Fruit fly (Drosophila melanogaster) whole organism, embryonic: Measurements from ENCODE around the gene CG10338.

Experiments
- B-H1 ChIP-seq: fragments of 200-800 bp; sonication (Bioruptor generic); IDR thresholded peaks from 3 replicates; pipeline ENCODE4 v1.3.6; 2022; ENCODE audit warnings: missing biosample characterization, missing genetic modification characterization
- B-H2 ChIP-seq: fragments of 200-800 bp; sonication (Bioruptor generic); optimal IDR thresholded peaks from 2 replicates; lab custom pipeline; 2018; ENCODE audit warnings: missing biosample characterization, mild to moderate bottlenecking, missing genetic modification characterization
- BEAF-32 ChIP-seq: fragments of 200-800 bp; sonication (Bioruptor generic); optimal IDR thresholded peaks from 3 replicates; lab custom pipeline; 2017; ENCODE audit warnings: missing biosample characterization, missing genetic modification characterization, mild to moderate bottlenecking, moderate library complexity, missing genetic modification reagents
- CG10565 ChIP-seq: fragments of 200-800 bp; sonication (Bioruptor generic); optimal IDR thresholded peaks from 3 replicates; lab custom pipeline; 2016; ENCODE audit warnings: missing biosample characterization, mild to moderate bottlenecking, missing genetic modification characterization
- CG11560 ChIP-seq: fragments of 200-800 bp; sonication (Bioruptor generic); IDR thresholded peaks from 3 replicates; pipeline ENCODE4 v1.3.6; 2022; ENCODE audit warnings: missing biosample characterization, missing genetic modification characterization
- CG12391 ChIP-seq: fragments of 200-800 bp; sonication (Bioruptor generic); optimal IDR thresholded peaks from 3 replicates; lab custom pipeline; 2018; ENCODE audit warnings: missing biosample characterization, mild to moderate bottlenecking, missing genetic modification characterization, moderate library complexity
- CG12769 ChIP-seq: fragments of 200-800 bp; sonication (Bioruptor generic); optimal IDR thresholded peaks from 2 replicates; lab custom pipeline; 2019; ENCODE audit warnings: missing biosample characterization, mild to moderate bottlenecking, missing genetic modification characterization, moderate library complexity
- CG15514 ChIP-seq: fragments of 200-800 bp; sonication (Bioruptor generic); optimal IDR thresholded peaks from 3 replicates; lab custom pipeline; 2017; ENCODE audit warnings: missing biosample characterization, missing genetic modification characterization, mild to moderate bottlenecking, moderate library complexity, missing genetic modification reagents
- CG15696 ChIP-seq: fragments of 200-800 bp; sonication (Bioruptor generic); optimal IDR thresholded peaks from 2 replicates; lab custom pipeline; 2019; ENCODE audit warnings: missing biosample characterization, mild to moderate bottlenecking, missing genetic modification characterization, moderate library complexity
- CG17829 ChIP-seq: fragments of 200-800 bp; optimal IDR thresholded peaks from 2 replicates; lab custom pipeline; 2019; ENCODE audit warnings: missing biosample characterization, mild to moderate bottlenecking, missing genetic modification characterization, moderate library complexity
- CG18599 ChIP-seq: fragments of 200-800 bp; sonication (Bioruptor generic); optimal IDR thresholded peaks from 3 replicates; lab custom pipeline; 2017; ENCODE audit warnings: missing biosample characterization, missing genetic modification characterization, mild to moderate bottlenecking, moderate library complexity, missing genetic modification reagents
- CG2116 ChIP-seq: fragments of 200-800 bp; sonication (Bioruptor generic); optimal IDR thresholded peaks from 3 replicates; lab custom pipeline; 2018; ENCODE audit warnings: missing biosample characterization, mild to moderate bottlenecking, missing genetic modification characterization
- CG2678 ChIP-seq: fragments of 200-800 bp; sonication (Bioruptor generic); optimal IDR thresholded peaks from 3 replicates; lab custom pipeline; 2019; ENCODE audit warnings: missing biosample characterization, mild to moderate bottlenecking, missing genetic modification characterization, moderate library complexity
- CG32532 ChIP-seq: fragments of 200-800 bp; sonication (Bioruptor generic); IDR thresholded peaks from 2 replicates; pipeline ENCODE4 v1.3.6; 2022; ENCODE audit warnings: missing biosample characterization, missing genetic modification characterization
- CG3995 ChIP-seq: fragments of 200-800 bp; sonication (Bioruptor generic); optimal IDR thresholded peaks from 3 replicates; lab custom pipeline; 2016; ENCODE audit warnings: missing biosample characterization, missing genetic modification characterization
- CG4404 ChIP-seq: fragments of 200-800 bp; sonication (Bioruptor generic); IDR thresholded peaks from 2 replicates; pipeline ENCODE4 v1.3.6; 2022; ENCODE audit warnings: missing biosample characterization, missing genetic modification characterization
- CG4707 ChIP-seq: fragments of 200-800 bp; sonication (Bioruptor generic); optimal IDR thresholded peaks from 2 replicates; lab custom pipeline; 2018; ENCODE audit warnings: missing biosample characterization, mild to moderate bottlenecking, missing genetic modification characterization, moderate library complexity
- CG6175 ChIP-seq: fragments of 200-800 bp; sonication (Bioruptor generic); IDR thresholded peaks from 3 replicates; pipeline ENCODE4 v1.3.6; 2022; ENCODE audit warnings: missing biosample characterization, missing genetic modification characterization
- CG6654 ChIP-seq: fragments of 200-800 bp; sonication (Bioruptor generic); optimal IDR thresholded peaks from 2 replicates; lab custom pipeline; 2017; ENCODE audit warnings: missing biosample characterization, mild to moderate bottlenecking, missing genetic modification characterization
- CG8388 ChIP-seq: fragments of 200-800 bp; sonication (Bioruptor generic); optimal IDR thresholded peaks from 2 replicates; lab custom pipeline; 2019; ENCODE audit warnings: missing biosample characterization, mild to moderate bottlenecking, missing genetic modification characterization, moderate library complexity
- CG9215 ChIP-seq: fragments of 200-800 bp; sonication (Bioruptor generic); IDR thresholded peaks from 2 replicates; pipeline ENCODE4 v1.3.6; 2022; ENCODE audit warnings: missing biosample characterization, missing genetic modification characterization
- CG9797 ChIP-seq: fragments of 200-800 bp; sonication (Bioruptor generic); optimal IDR thresholded peaks from 3 replicates; lab custom pipeline; 2018; ENCODE audit warnings: missing biosample characterization, mild to moderate bottlenecking, missing genetic modification characterization
- Camta ChIP-seq: fragments of 200-800 bp; sonication (Bioruptor generic); optimal IDR thresholded peaks from 2 replicates; lab custom pipeline; 2016; ENCODE audit warnings: missing biosample characterization, missing genetic modification characterization
- Dip3 ChIP-seq: fragments of 200-800 bp; sonication (Bioruptor generic); optimal IDR thresholded peaks from 3 replicates; lab custom pipeline; 2016; ENCODE audit warnings: missing biosample characterization, missing genetic modification characterization
- HLH54F ChIP-seq: fragments of 200-800 bp; sonication (Bioruptor generic); optimal IDR thresholded peaks from 3 replicates; lab custom pipeline; 2016; ENCODE audit warnings: missing biosample characterization, missing genetic modification characterization
- NK7.1 ChIP-seq: fragments of 200-800 bp; sonication (Bioruptor generic); optimal IDR thresholded peaks from 3 replicates; lab custom pipeline; 2016; ENCODE audit warnings: missing biosample characterization, missing genetic modification characterization
- Optix ChIP-seq: fragments of 200-800 bp; sonication (Bioruptor generic); IDR thresholded peaks from 3 replicates; pipeline ENCODE4 v1.3.6; 2022; ENCODE audit warnings: missing biosample characterization, missing genetic modification characterization
- Pdp1 ChIP-seq, 2 experiments: fragments of 200-800 bp; sonication (Bioruptor generic); optimal IDR thresholded peaks; 3 replicates each; lab custom pipeline; 2016; ENCODE audit warnings: missing biosample characterization in 2 of 2, missing genetic modification characterization in 2 of 2, mild to moderate bottlenecking in 1 of 2, moderate library complexity in 1 of 2
- Sin3A ChIP-seq: fragments of >200 bp; optimal IDR thresholded peaks from 2 replicates; lab custom pipeline; 2018
- Sry-β ChIP-seq: fragments of 200-800 bp; sonication (Bioruptor generic); optimal IDR thresholded peaks from 2 replicates; lab custom pipeline; 2018; ENCODE audit warnings: missing biosample characterization, mild to moderate bottlenecking, missing genetic modification characterization, moderate library complexity
- Xbp1 ChIP-seq: fragments of 200-800 bp; sonication (Bioruptor generic); optimal IDR thresholded peaks from 3 replicates; lab custom pipeline; 2016; ENCODE audit warnings: missing biosample characterization, mild to moderate bottlenecking, missing genetic modification characterization
- Xrp1 ChIP-seq: fragments of 200-800 bp; sonication (Bioruptor generic); IDR thresholded peaks from 2 replicates; pipeline ENCODE4 v1.3.6; 2022; ENCODE audit warnings: missing biosample characterization, missing genetic modification characterization
- ab ChIP-seq: fragments of 200-800 bp; sonication (Bioruptor generic); optimal IDR thresholded peaks from 2 replicates; lab custom pipeline; 2016; ENCODE audit warnings: missing biosample characterization, missing genetic modification characterization
- aop ChIP-seq: fragments of 200-800 bp; sonication (Bioruptor generic); IDR thresholded peaks from 2 replicates; pipeline ENCODE4 v1.3.6; 2022; ENCODE audit warnings: missing biosample characterization, missing genetic modification characterization
- br ChIP-seq: fragments of >200 bp; optimal IDR thresholded peaks from 2 replicates; lab custom pipeline; 2017
- dmrt99B ChIP-seq: fragments of 200-800 bp; sonication (Bioruptor generic); optimal IDR thresholded peaks from 2 replicates; lab custom pipeline; 2018; ENCODE audit warnings: missing biosample characterization, mild to moderate bottlenecking, missing genetic modification characterization, moderate library complexity
- hkb ChIP-seq, 2 experiments: fragments of 200-800 bp in 1 of 2; fragments of >200 bp in 1 of 2; sonication (Bioruptor generic) in 1 of 2; IDR thresholded peaks in 1 of 2; optimal IDR thresholded peaks in 1 of 2; 2 replicates each; pipeline versions ENCODE4 v1.3.6 to Lab custom; 2017 to 2022; ENCODE audit warnings: missing biosample characterization in 1 of 2, missing genetic modification characterization in 1 of 2
- jumu ChIP-seq: fragments of 200-800 bp; sonication (Bioruptor generic); optimal IDR thresholded peaks from 3 replicates; lab custom pipeline; 2016; ENCODE audit warnings: missing biosample characterization, missing genetic modification characterization
- pb ChIP-seq: fragments of 200-800 bp; sonication (Bioruptor generic); optimal IDR thresholded peaks from 3 replicates; lab custom pipeline; 2016; ENCODE audit warnings: missing biosample characterization, missing genetic modification characterization
- pfk ChIP-seq: fragments of 200-800 bp; sonication (Bioruptor generic); optimal IDR thresholded peaks from 2 replicates; lab custom pipeline; 2018; ENCODE audit warnings: missing biosample characterization, mild to moderate bottlenecking, missing genetic modification characterization, moderate library complexity
- pita ChIP-seq: fragments of 200-800 bp; sonication (Bioruptor generic); optimal IDR thresholded peaks from 2 replicates; lab custom pipeline; 2017; ENCODE audit warnings: missing biosample characterization, mild to moderate bottlenecking, missing genetic modification characterization
- rib ChIP-seq: fragments of 200-800 bp; sonication (Bioruptor generic); IDR thresholded peaks from 2 replicates; pipeline ENCODE4 v1.3.6; 2022; ENCODE audit warnings: missing biosample characterization, missing genetic modification characterization
- sd ChIP-seq: fragments of 200-800 bp; sonication (Bioruptor generic); optimal IDR thresholded peaks from 3 replicates; lab custom pipeline; 2018; ENCODE audit warnings: missing biosample characterization, mild to moderate bottlenecking, missing genetic modification characterization, moderate library complexity
- sim ChIP-seq: fragments of 200-800 bp; sonication (Bioruptor generic); IDR thresholded peaks from 2 replicates; pipeline ENCODE4 v1.3.6; 2022; ENCODE audit warnings: missing biosample characterization, missing genetic modification characterization
- sisA ChIP-seq: fragments of 200-800 bp; sonication (Bioruptor generic); IDR thresholded peaks from 2 replicates; pipeline ENCODE4 v1.3.6; 2022; ENCODE audit warnings: missing biosample characterization, missing genetic modification characterization
- so ChIP-seq: fragments of 200-800 bp; sonication (Bioruptor generic); IDR thresholded peaks from 3 replicates; pipeline ENCODE4 v1.3.6; 2022; ENCODE audit warnings: missing biosample characterization, missing genetic modification characterization
- tna ChIP-seq: fragments of 200-800 bp; sonication (Bioruptor generic); IDR thresholded peaks from 2 replicates; pipeline ENCODE4 v1.3.6; 2022; ENCODE audit warnings: missing biosample characterization, missing genetic modification characterization; ENCODE audit not compliant: partially characterized antibody
- vfl ChIP-seq: fragments of 200-800 bp; sonication (Bioruptor generic); optimal IDR thresholded peaks from 2 replicates; lab custom pipeline; 2016; ENCODE audit warnings: missing biosample characterization, missing genetic modification characterization
- wdn ChIP-seq: fragments of 200-800 bp; sonication (Bioruptor generic); IDR thresholded peaks from 2 replicates; pipeline ENCODE4 v1.3.6; 2022; ENCODE audit warnings: missing biosample characterization, missing genetic modification characterization
- zen ChIP-seq: fragments of 200-800 bp; sonication (Bioruptor generic); optimal IDR thresholded peaks from 3 replicates; lab custom pipeline; 2018; ENCODE audit warnings: missing biosample characterization, mild to moderate bottlenecking, missing genetic modification characterization, moderate library complexity

The CG10338 gene

dm6 chr2L:18688646-18689296, 6.7 kb upstream of the CG10338 start, which contains the start of gene msl-1 (continued):
- no peak for TF ChIP-seq zen (tag; lab: Kevin White, UChicago)
- TF ChIP-seq Dip3: peak; percentile 5
- TF ChIP-seq CG2116 (GFP tag; lab: Kevin White, UChicago): peak; percentile 99
- TF ChIP-seq sd (tag; lab: Kevin White, UChicago): no peak
- TF ChIP-seq Optix (GFP tag; lab: Robert Waterston, UW): no peak
- no peak for TF ChIP-seq B-H1
- TF ChIP-seq B-H2: peak; percentile 36
- TF ChIP-seq CG2678 (tag; lab: Kevin White, UChicago): no peak
- peak; percentile 67 for TF ChIP-seq Sin3A (lab: Kevin White, UChicago)
- no peak for TF ChIP-seq pita
- peak; percentile 77 for TF ChIP-seq CG15514 (GFP tag; lab: Kevin White, UChicago)
- no peak for TF ChIP-seq pb (GFP tag; lab: Kevin White, UChicago)
- TF ChIP-seq CG15696 (tag; lab: Kevin White, UChicago): no peak
- TF ChIP-seq CG17829 (tag; lab: Kevin White, UChicago): peak; percentile 25
- no peak for TF ChIP-seq CG10565 (GFP tag; lab: Kevin White, UChicago)
- TF ChIP-seq dmrt99B: no peak
- TF ChIP-seq CG11560 (tag; lab: Robert Waterston, UW): no peak
- TF ChIP-seq so (GFP tag; lab: Robert Waterston, UW): no peak
- TF ChIP-seq BEAF-32: peak; percentile 90
- TF ChIP-seq CG6654 (GFP tag; lab: Kevin White, UChicago): no peak
- TF ChIP-seq CG9215: peak; percentile 25; the same call in 1 of the 2 replicates
- TF ChIP-seq hkb (optimal IDR thresholded peaks at IDR 0.05; lab: Kevin White, UChicago): no peak
- TF ChIP-seq hkb (GFP tag; IDR thresholded peaks at IDR 0.05; lab: Robert Waterston, UW): no peak
- no peak for TF ChIP-seq Camta (GFP tag; lab: Kevin White, UChicago)
- peak; percentile 38 for TF ChIP-seq sisA (GFP tag; lab: Robert Waterston, UW)
- TF ChIP-seq br (lab: Kevin White, UChicago): no peak
- TF ChIP-seq HLH54F (GFP tag; lab: Kevin White, UChicago): peak; percentile 42
- TF ChIP-seq tna (GFP tag; lab: Robert Waterston, UW): peak; percentile 88
- no peak for TF ChIP-seq ab (GFP tag; lab: Kevin White, UChicago)
- no peak for TF ChIP-seq pfk (GFP tag; lab: Kevin White, UChicago)
- no peak for TF ChIP-seq CG12769 (tag; lab: Kevin White, UChicago)
- TF ChIP-seq wdn (GFP tag; lab: Robert Waterston, UW): peak; percentile 69
- no peak for TF ChIP-seq CG18599
- TF ChIP-seq jumu (GFP tag; lab: Kevin White, UChicago): peak; percentile 68
- no peak for TF ChIP-seq rib
- TF ChIP-seq CG8388: no peak
- TF ChIP-seq Xrp1 (GFP tag; lab: Robert Waterston, UW): peak; percentile 10; the same call in 1 of the 2 replicates
- peak; percentile 2 for TF ChIP-seq CG12391
- TF ChIP-seq sim (GFP tag; lab: Robert Waterston, UW): no peak
- TF ChIP-seq Xbp1: peak; percentile 44
- TF ChIP-seq aop (GFP tag; lab: Robert Waterston, UW): no peak
- peak; percentile 30 for TF ChIP-seq CG9797
- TF ChIP-seq CG3995 (GFP tag; lab: Kevin White, UChicago): peak; percentile 78
- peak; percentile 6; the same call in 1 of the 2 replicates for TF ChIP-seq CG4404
- no peak for TF ChIP-seq CG4707 (GFP tag; lab: Kevin White, UChicago)
- peak; percentile 74 for TF ChIP-seq Sry-β
- no peak for TF ChIP-seq NK7.1 (GFP tag; lab: Kevin White, UChicago)
- peak; percentile 60; the same call in 1 of the 2 replicates for TF ChIP-seq CG32532
- TF ChIP-seq vfl (GFP tag; lab: Kevin White, UChicago): peak; percentile 12
- peak; percentile 33 to 74 for TF ChIP-seq Pdp1 (GFP tag; optimal IDR thresholded peaks at IDR 0.05; lab: Kevin White, UChicago)
- no peak for TF ChIP-seq CG6175 (GFP tag; lab: Robert Waterston, UW)
